Worm (Caenorhabditis elegans) whole organism, L4 larva: ENCODE measurements around the gene nhr-52.

Experiments used
- F49E8.2 ChIP-seq: sonication (generic microtip); optimal IDR thresholded peaks from 2 replicates; lab custom pipeline; 2016; ENCODE audit warnings: missing compliant biosample characterization, mild to moderate bottlenecking, missing genetic modification characterization, borderline replicate concordance
- ama-1 ChIP-seq: fragments of 150-350 bp; optimal IDR thresholded peaks from 2 replicates; lab custom pipeline; 2014; ENCODE audit warnings: inconsistent platforms, mixed read lengths
- fos-1 ChIP-seq: fragments of 150-350 bp; optimal IDR thresholded peaks from 2 replicates; lab custom pipeline; 2014; ENCODE audit warnings: missing biosample characterization, missing genetic modification characterization
- pha-4 ChIP-seq, 2 experiments: fragments of 150-350 bp in 1 of 2; fragments of 200-800 bp in 1 of 2; sonication (Bioruptor generic) in 1 of 2; IDR thresholded peaks in 1 of 2; optimal IDR thresholded peaks in 1 of 2; 2 replicates each; pipeline versions ENCODE4 v1.3.6 to Lab custom; 2014 to 2022; ENCODE audit warnings: missing genetic modification characterization in 2 of 2, missing genetic modification reagents in 2 of 2, missing biosample characterization in 1 of 2, missing compliant biosample characterization in 1 of 2
- saeg-2 ChIP-seq: fragments of 200-800 bp; sonication (Bioruptor generic); IDR thresholded peaks from 2 replicates; pipeline ENCODE4 v1.3.6; 2022; ENCODE audit warnings: missing genetic modification reagents, missing genetic modification characterization, missing compliant biosample characterization
- unc-39 ChIP-seq: sonication (generic microtip); optimal IDR thresholded peaks from 2 replicates; lab custom pipeline; 2017; ENCODE audit warnings: missing biosample characterization, missing genetic modification characterization

The nhr-52 gene

ce11 chrV:15726610-15727009 is 49.3 kb downstream of the nhr-52 start, which contains the start of the genes irld-57 and sfxn-1.3:
irld-57 (minus strand) TSS chrV:15726710.
sfxn-1.3 (plus strand) TSS chrV:15726841.
- no peak for TF ChIP-seq pha-4 (GFP tag; IDR thresholded peaks at IDR 0.05; lab: Robert Waterston, UW)
- TF ChIP-seq pha-4 (tag; optimal IDR thresholded peaks at IDR 0.05; lab: Kevin White, UChicago), result no peak
- no peak for TF ChIP-seq F49E8.2 (tag; lab: Kevin White, UChicago)
- TF ChIP-seq fos-1 (tag; lab: Kevin White, UChicago), result no peak
- TF ChIP-seq ama-1 (lab: Kevin White, UChicago), result no peak
- no peak for TF ChIP-seq saeg-2 (GFP tag; lab: Robert Waterston, UW)
- TF ChIP-seq unc-39, result no peak
- TF ChIP-seq, all 104 proteins: peak for 0
